Fruit fly (Drosophila melanogaster) whole organism, embryonic: ENCODE measurements around the gene CG5793.

Experiments used
- Awh ChIP-seq: fragments of 200-800 bp; sonication (Bioruptor generic); IDR thresholded peaks from 2 replicates; pipeline ENCODE4, ENCODE4 v1.3.6; 2022; ENCODE audit warnings: missing biosample characterization, missing genetic modification characterization
- CG10274 ChIP-seq: fragments of 200-800 bp; sonication (Bioruptor generic); optimal IDR thresholded peaks from 3 replicates; lab custom pipeline; 2017; ENCODE audit warnings: missing biosample characterization, mild to moderate bottlenecking, missing genetic modification characterization
- CG10654 ChIP-seq: fragments of 200-800 bp; sonication (Bioruptor generic); optimal IDR thresholded peaks from 2 replicates; lab custom pipeline; 2016; ENCODE audit warnings: missing biosample characterization, missing genetic modification characterization
- CG11085 ChIP-seq: fragments of 200-800 bp; sonication (Bioruptor generic); IDR thresholded peaks from 2 replicates; pipeline ENCODE4 v1.3.6; 2022; ENCODE audit warnings: missing biosample characterization, missing genetic modification characterization
- CG11504 ChIP-seq: fragments of 200-800 bp; sonication (Bioruptor generic); optimal IDR thresholded peaks from 3 replicates; lab custom pipeline; 2019; ENCODE audit warnings: missing biosample characterization, mild to moderate bottlenecking, missing genetic modification characterization, moderate library complexity
- CG11723 ChIP-seq: fragments of 200-800 bp; sonication (Bioruptor generic); optimal IDR thresholded peaks from 2 replicates; lab custom pipeline; 2017; ENCODE audit warnings: missing biosample characterization, mild to moderate bottlenecking, missing genetic modification characterization
- CG12942 ChIP-seq: fragments of 200-800 bp; sonication (Bioruptor generic); optimal IDR thresholded peaks from 3 replicates; lab custom pipeline; 2016; ENCODE audit warnings: missing biosample characterization, missing genetic modification characterization
- CG13287 ChIP-seq: fragments of 200-800 bp; sonication (Bioruptor generic); IDR thresholded peaks from 2 replicates; pipeline ENCODE4 v1.3.6; 2022; ENCODE audit warnings: missing biosample characterization, missing genetic modification characterization; ENCODE audit not compliant: partially characterized antibody
- CG14710 ChIP-seq: fragments of 200-800 bp; sonication (Bioruptor generic); optimal IDR thresholded peaks from 3 replicates; lab custom pipeline; 2019; ENCODE audit warnings: missing biosample characterization, mild to moderate bottlenecking, missing genetic modification characterization, moderate library complexity
- CG17612 ChIP-seq: fragments of 200-800 bp; sonication (Bioruptor generic); IDR thresholded peaks from 2 replicates; pipeline ENCODE4 v1.3.6; 2022; ENCODE audit warnings: missing biosample characterization, missing genetic modification characterization
- CG2199 ChIP-seq: fragments of 200-800 bp; sonication (Bioruptor generic); IDR thresholded peaks from 3 replicates; pipeline ENCODE4 v1.3.6; 2022; ENCODE audit warnings: missing biosample characterization, missing genetic modification characterization
- CG31224 ChIP-seq: fragments of 200-800 bp; sonication (Bioruptor generic); IDR thresholded peaks from 2 replicates; pipeline ENCODE4 v1.3.6; 2022; ENCODE audit warnings: missing biosample characterization, missing genetic modification characterization
- CG34376 ChIP-seq: fragments of 200-800 bp; sonication (Bioruptor generic); optimal IDR thresholded peaks from 2 replicates; lab custom pipeline; 2018; ENCODE audit warnings: missing biosample characterization, mild to moderate bottlenecking, missing genetic modification characterization
- CG42726 ChIP-seq: fragments of 200-800 bp; sonication (Bioruptor generic); IDR thresholded peaks from 2 replicates; pipeline ENCODE4 v1.3.6; 2022; ENCODE audit warnings: missing biosample characterization, missing genetic modification characterization; ENCODE audit not compliant: partially characterized antibody
- CG4360 ChIP-seq: fragments of 200-800 bp; sonication (Bioruptor generic); IDR thresholded peaks from 2 replicates; pipeline ENCODE4 v1.3.6; 2022; ENCODE audit warnings: missing biosample characterization, missing genetic modification characterization
- CG6683 ChIP-seq: fragments of 200-800 bp; sonication (Bioruptor generic); optimal IDR thresholded peaks from 2 replicates; lab custom pipeline; 2017; ENCODE audit warnings: missing biosample characterization, mild to moderate bottlenecking, missing genetic modification characterization, missing genetic modification reagents
- CkIIα-i1 ChIP-seq: fragments of 200-800 bp; sonication (Bioruptor generic); IDR thresholded peaks from 2 replicates; pipeline ENCODE4 v1.3.6; 2022; ENCODE audit warnings: missing biosample characterization, missing genetic modification characterization
- Dfd ChIP-seq, 2 experiments: fragments of >200 bp; optimal IDR thresholded peaks; 2 replicates each; lab custom pipeline; 2017; ENCODE audit warnings: missing biosample characterization in 2 of 2, missing genetic modification characterization in 2 of 2
- HLH4C ChIP-seq: fragments of 200-800 bp; sonication (Bioruptor generic); IDR thresholded peaks from 3 replicates; pipeline ENCODE4 v1.3.6; 2022; ENCODE audit warnings: missing biosample characterization, missing genetic modification characterization; ENCODE audit not compliant: partially characterized antibody
- Hmr ChIP-seq: fragments of 200-800 bp; sonication (Bioruptor generic); optimal IDR thresholded peaks from 3 replicates; lab custom pipeline; 2017; ENCODE audit warnings: mild to moderate bottlenecking, missing biosample characterization, missing genetic modification reagents, missing genetic modification characterization
- NC2β ChIP-seq: fragments of 200-800 bp; sonication (Bioruptor generic); optimal IDR thresholded peaks from 2 replicates; lab custom pipeline; 2016; ENCODE audit warnings: missing biosample characterization, missing genetic modification characterization
- NK7.1 ChIP-seq: fragments of 200-800 bp; sonication (Bioruptor generic); optimal IDR thresholded peaks from 3 replicates; lab custom pipeline; 2016; ENCODE audit warnings: missing biosample characterization, missing genetic modification characterization
- Side ChIP-seq: fragments of 200-800 bp; sonication (Bioruptor generic); optimal IDR thresholded peaks from 2 replicates; lab custom pipeline; 2016; ENCODE audit warnings: missing biosample characterization, missing genetic modification characterization
- Sry-δ ChIP-seq: fragments of 200-800 bp; sonication (Bioruptor generic); optimal IDR thresholded peaks from 2 replicates; lab custom pipeline; 2016; ENCODE audit warnings: missing biosample characterization, missing genetic modification characterization
- ap ChIP-seq: fragments of 200-800 bp; sonication (Bioruptor generic); IDR thresholded peaks from 2 replicates; pipeline ENCODE4 v1.3.6; 2022; ENCODE audit warnings: missing biosample characterization, missing genetic modification characterization
- ase ChIP-seq: fragments of 200-800 bp; sonication (Bioruptor generic); IDR thresholded peaks from 3 replicates; pipeline ENCODE4 v1.3.6; 2022; ENCODE audit warnings: missing biosample characterization, missing genetic modification characterization
- ato ChIP-seq: fragments of 200-800 bp; sonication (Bioruptor generic); IDR thresholded peaks from 2 replicates; pipeline ENCODE4 v1.3.6; 2022; ENCODE audit warnings: missing biosample characterization, missing genetic modification characterization; ENCODE audit not compliant: partially characterized antibody
- cwo ChIP-seq: fragments of 200-800 bp; sonication (Bioruptor generic); optimal IDR thresholded peaks from 3 replicates; lab custom pipeline; 2017; ENCODE audit warnings: missing biosample characterization, missing genetic modification characterization, mild to moderate bottlenecking, moderate library complexity, missing genetic modification reagents
- dpn ChIP-seq, 2 experiments: fragments of 200-800 bp; sonication (Bioruptor generic); optimal IDR thresholded peaks; 3 replicates each; lab custom pipeline; 2016; ENCODE audit warnings: missing biosample characterization in 2 of 2, missing genetic modification characterization in 2 of 2
- exex ChIP-seq: fragments of 200-800 bp; sonication (Bioruptor generic); optimal IDR thresholded peaks from 4 replicates; lab custom pipeline; 2018; ENCODE audit warnings: missing biosample characterization, mild to moderate bottlenecking, missing genetic modification characterization, moderate library complexity
- grn ChIP-seq: fragments of 200-800 bp; sonication (Bioruptor generic); optimal IDR thresholded peaks from 3 replicates; lab custom pipeline; 2017; ENCODE audit warnings: missing biosample characterization, missing genetic modification characterization
- hb ChIP-seq: fragments of 200-800 bp; sonication (Bioruptor generic); IDR thresholded peaks from 3 replicates; pipeline ENCODE4 v1.3.6; 2022; ENCODE audit warnings: missing biosample characterization, missing genetic modification characterization; ENCODE audit not compliant: partially characterized antibody
- hkb ChIP-seq, 2 experiments: fragments of 200-800 bp in 1 of 2; fragments of >200 bp in 1 of 2; sonication (Bioruptor generic) in 1 of 2; IDR thresholded peaks in 1 of 2; optimal IDR thresholded peaks in 1 of 2; 2 replicates each; pipeline versions ENCODE4 v1.3.6 to Lab custom; 2017 to 2022; ENCODE audit warnings: missing biosample characterization in 1 of 2, missing genetic modification characterization in 1 of 2
- lbe ChIP-seq: fragments of 200-800 bp; sonication (Bioruptor generic); optimal IDR thresholded peaks from 2 replicates; lab custom pipeline; 2016; ENCODE audit warnings: missing biosample characterization, mild to moderate bottlenecking, missing genetic modification characterization
- lilli ChIP-seq: fragments of 200-800 bp; sonication (Bioruptor generic); optimal IDR thresholded peaks from 3 replicates; lab custom pipeline; 2016; ENCODE audit warnings: missing biosample characterization, missing genetic modification characterization
- lola ChIP-seq, 3 experiments: fragments of >200 bp in 2 of 3; fragments of 200-800 bp in 1 of 3; sonication (Bioruptor generic) in 1 of 3; optimal IDR thresholded peaks; 2 replicates each; lab custom pipeline; 2017 to 2019; ENCODE audit warnings: missing biosample characterization in 3 of 3, missing genetic modification characterization in 3 of 3, mild to moderate bottlenecking in 1 of 3, moderate library complexity in 1 of 3
- luna ChIP-seq: fragments of 200-800 bp; sonication (Bioruptor generic); optimal IDR thresholded peaks from 2 replicates; lab custom pipeline; 2016; ENCODE audit warnings: missing biosample characterization, missing genetic modification characterization
- mirr ChIP-seq: fragments of 200-800 bp; sonication (Bioruptor generic); optimal IDR thresholded peaks from 3 replicates; lab custom pipeline; 2018; ENCODE audit warnings: missing biosample characterization, mild to moderate bottlenecking, missing genetic modification characterization
- oc ChIP-seq: fragments of 200-800 bp; sonication (Bioruptor generic); optimal IDR thresholded peaks from 2 replicates; lab custom pipeline; 2018; ENCODE audit warnings: missing biosample characterization, mild to moderate bottlenecking, missing genetic modification characterization, moderate library complexity
- pnt ChIP-seq: fragments of 200-800 bp; sonication (Bioruptor generic); optimal IDR thresholded peaks from 3 replicates; lab custom pipeline; 2016; ENCODE audit warnings: missing biosample characterization, missing genetic modification characterization
- pros ChIP-seq: fragments of 200-800 bp; sonication (Bioruptor generic); optimal IDR thresholded peaks from 3 replicates; lab custom pipeline; 2019; ENCODE audit warnings: missing biosample characterization, mild to moderate bottlenecking, missing genetic modification characterization, moderate library complexity
- pzg ChIP-seq: fragments of 200-800 bp; sonication (Bioruptor generic); optimal IDR thresholded peaks from 3 replicates; lab custom pipeline; 2018; ENCODE audit warnings: missing biosample characterization, mild to moderate bottlenecking, missing genetic modification characterization, moderate library complexity
- ranshi ChIP-seq: fragments of 200-800 bp; sonication (Bioruptor generic); IDR thresholded peaks from 2 replicates; pipeline ENCODE4 v1.3.6; 2022; ENCODE audit warnings: missing biosample characterization, missing genetic modification characterization
- run ChIP-seq: fragments of 200-800 bp; sonication (Bioruptor generic); optimal IDR thresholded peaks from 3 replicates; lab custom pipeline; 2018; ENCODE audit warnings: missing biosample characterization, mild to moderate bottlenecking, missing genetic modification characterization
- sens ChIP-seq: fragments of 200-800 bp; sonication (Bioruptor generic); peaks from one replicate; lab custom pipeline; 2016; ENCODE audit warnings: missing biosample characterization, missing genetic modification characterization
- sqz ChIP-seq: fragments of 200-800 bp; sonication (Bioruptor generic); optimal IDR thresholded peaks from 3 replicates; lab custom pipeline; 2018; ENCODE audit warnings: missing biosample characterization, mild to moderate bottlenecking, missing genetic modification characterization
- sr ChIP-seq: fragments of 200-800 bp; sonication (Bioruptor generic); IDR thresholded peaks from 3 replicates; pipeline ENCODE4 v1.3.6; 2022; ENCODE audit warnings: missing biosample characterization, missing genetic modification characterization
- tup ChIP-seq: fragments of 200-800 bp; sonication (Bioruptor generic); optimal IDR thresholded peaks from 2 replicates; lab custom pipeline; 2016; ENCODE audit warnings: missing biosample characterization, mild to moderate bottlenecking, missing genetic modification characterization, moderate library complexity
- vfl ChIP-seq: fragments of 200-800 bp; sonication (Bioruptor generic); optimal IDR thresholded peaks from 2 replicates; lab custom pipeline; 2016; ENCODE audit warnings: missing biosample characterization, missing genetic modification characterization
- wor ChIP-seq: fragments of 200-800 bp; sonication (Bioruptor generic); IDR thresholded peaks from 2 replicates; pipeline ENCODE4 v1.3.6; 2022; ENCODE audit warnings: missing biosample characterization, missing genetic modification characterization

CG5793 gene

dm6 chr3R:21155931-21156488, 28.6 kb downstream of the CG5793 start (continued):
- TF ChIP-seq lbe (no peak), grn (GFP tag; lab: Kevin White, UChicago) (no peak), CG31224 (GFP tag; lab: Robert Waterston, UW) (no peak), Side (GFP tag; lab: Kevin White, UChicago) (peak; percentile 1), luna (GFP tag; lab: Kevin White, UChicago) (no peak), ap (GFP tag; lab: Robert Waterston, UW) (no peak), CG6683 (no peak), CG11504 (tag; lab: Kevin White, UChicago) (peak; percentile 26), NC2β (GFP tag; lab: Kevin White, UChicago) (peak; percentile 3), sqz (GFP tag; lab: Kevin White, UChicago) (no peak), dpn (GFP tag; optimal IDR thresholded peaks at IDR 0.05; lab: Kevin White, UChicago) (peak in 1 of 2 experiments; percentile 26), CG4360 (no peak), ase (no peak), Awh (no peak), CG11723 (GFP tag; lab: Kevin White, UChicago) (no peak), ranshi (GFP tag; lab: Robert Waterston, UW) (no peak), hkb (optimal IDR thresholded peaks at IDR 0.05; lab: Kevin White, UChicago) (peak; percentile 66), hkb (GFP tag; IDR thresholded peaks at IDR 0.05; lab: Robert Waterston, UW) (no peak), CG2199 (no peak), HLH4C (peak; percentile 76), mirr (no peak), exex (tag; lab: Kevin White, UChicago) (no peak), NK7.1 (GFP tag; lab: Kevin White, UChicago) (no peak), lola (GFP tag; optimal IDR thresholded peaks at IDR 0.05; lab: Kevin White, UChicago) (no peak), CG11085 (GFP tag; lab: Robert Waterston, UW) (no peak), CG12942 (GFP tag; lab: Kevin White, UChicago) (no peak), vfl (GFP tag; lab: Kevin White, UChicago) (no peak), ato (GFP tag; lab: Robert Waterston, UW) (peak; percentile 68), sens (peak; percentile 75), CG10274 (no peak), Sry-δ (GFP tag; lab: Kevin White, UChicago) (peak; percentile 78), CG10654 (GFP tag; lab: Kevin White, UChicago) (no peak), sr (GFP tag; lab: Robert Waterston, UW) (no peak), CG14710 (tag; lab: Kevin White, UChicago) (peak; percentile 68), tup (GFP tag; lab: Kevin White, UChicago) (no peak), CG13287 (GFP tag; lab: Robert Waterston, UW) (peak; percentile 77), pros (GFP tag; lab: Kevin White, UChicago) (no peak), pnt (GFP tag; lab: Kevin White, UChicago) (peak; percentile 3), oc (tag; lab: Kevin White, UChicago) (peak; percentile 13), lilli (GFP tag; lab: Kevin White, UChicago) (peak; percentile 29), Dfd (GFP tag; optimal IDR thresholded peaks at IDR 0.05; lab: Kevin White, UChicago) (no peak), pzg (peak; percentile 85), Hmr (GFP tag; lab: Kevin White, UChicago) (peak; percentile 61), wor (GFP tag; lab: Robert Waterston, UW) (no peak), cwo (GFP tag; lab: Kevin White, UChicago) (no peak), CG42726 (GFP tag; lab: Robert Waterston, UW) (peak; percentile 55), run (tag; lab: Kevin White, UChicago) (no peak), CG34376 (no peak), CkIIα-i1 (GFP tag; lab: Robert Waterston, UW) (no peak), hb (GFP tag; lab: Robert Waterston, UW) (peak; percentile 65; the same call in 1 of the 3 replicates), CG17612 (GFP tag; lab: Robert Waterston, UW) (no peak)
